Fruit fly (Drosophila melanogaster) whole organism, pupa: ENCODE results near the gene ATPsyngamma.

Experiments used
- CG10348 ChIP-seq: fragments of 200-800 bp; sonication (Bioruptor generic); IDR thresholded peaks from 2 replicates; pipeline ENCODE4 v1.3.6; 2022; ENCODE audit warnings: missing biosample characterization, missing genetic modification characterization
- CG12605 ChIP-seq: fragments of 200-800 bp; sonication (Bioruptor generic); IDR thresholded peaks from 2 replicates; pipeline ENCODE4 v1.3.6; 2022; ENCODE audit warnings: missing biosample characterization, missing genetic modification characterization
- CG13204 ChIP-seq: fragments of 200-800 bp; sonication (Bioruptor generic); optimal IDR thresholded peaks from 2 replicates; lab custom pipeline; 2018; ENCODE audit warnings: missing biosample characterization, mild to moderate bottlenecking, missing genetic modification characterization, moderate library complexity
- CG15710 ChIP-seq: fragments of 200-800 bp; sonication (Bioruptor generic); optimal IDR thresholded peaks from 2 replicates; lab custom pipeline; 2018; ENCODE audit warnings: missing biosample characterization, mild to moderate bottlenecking, missing genetic modification characterization, moderate library complexity
- CG32121 ChIP-seq: fragments of 200-800 bp; sonication (Bioruptor generic); IDR thresholded peaks from 2 replicates; pipeline ENCODE4 v1.3.6; 2022; ENCODE audit warnings: missing biosample characterization, missing genetic modification characterization
- CG34367 ChIP-seq: fragments of 200-800 bp; sonication (Bioruptor generic); optimal IDR thresholded peaks from 2 replicates; lab custom pipeline; 2018; ENCODE audit warnings: missing biosample characterization, mild to moderate bottlenecking, missing genetic modification characterization
- CG9948 ChIP-seq: fragments of 200-800 bp; sonication (Bioruptor generic); optimal IDR thresholded peaks from 2 replicates; lab custom pipeline; 2018; ENCODE audit warnings: missing biosample characterization, mild to moderate bottlenecking, missing genetic modification characterization, moderate library complexity
- D1 ChIP-seq: fragments of 200-800 bp; sonication (Bioruptor generic); optimal IDR thresholded peaks from 2 replicates; lab custom pipeline; 2018; ENCODE audit warnings: missing biosample characterization, mild to moderate bottlenecking, missing genetic modification characterization, moderate library complexity
- EcR ChIP-seq: fragments of 200-800 bp; sonication (Bioruptor generic); optimal IDR thresholded peaks from 3 replicates; lab custom pipeline; 2019; ENCODE audit warnings: missing biosample characterization, missing genetic modification characterization, mild to moderate bottlenecking, moderate library complexity, missing genetic modification reagents
- Pif1A ChIP-seq: fragments of 200-800 bp; sonication (Bioruptor generic); optimal IDR thresholded peaks from 3 replicates; lab custom pipeline; 2016; ENCODE audit warnings: missing biosample characterization, missing genetic modification characterization
- Pif1B ChIP-seq: fragments of 200-800 bp; sonication (Bioruptor generic); optimal IDR thresholded peaks from 3 replicates; lab custom pipeline; 2016; ENCODE audit warnings: missing biosample characterization, missing genetic modification characterization
- fd96Ca ChIP-seq: fragments of 200-800 bp; sonication (Bioruptor generic); IDR thresholded peaks from 3 replicates; pipeline ENCODE4 v1.3.6; 2022; ENCODE audit warnings: missing biosample characterization, missing genetic modification characterization
- rn ChIP-seq: fragments of 200-800 bp; sonication (Bioruptor generic); IDR thresholded peaks from 2 replicates; pipeline ENCODE4 v1.3.6; 2022; ENCODE audit warnings: missing biosample characterization, missing genetic modification characterization

- no peak for TF ChIP-seq CG15710
- TF ChIP-seq CG10348 (GFP tag; lab: Robert Waterston, UW), result no peak
- peak; percentile 49 for TF ChIP-seq CG12605
- 0 out of 3 replicates have a peak, but pooled peaks have one; percentile 37 for TF ChIP-seq fd96Ca (GFP tag; lab: Robert Waterston, UW)
- TF ChIP-seq CG34367, result no peak
- no peak for TF ChIP-seq Pif1B
- TF ChIP-seq CG32121 (GFP tag; lab: Robert Waterston, UW), result no peak
- TF ChIP-seq CG9948 (tag; lab: Kevin White, UChicago), result no peak
- TF ChIP-seq CG13204, result no peak
- peak; percentile 83 for TF ChIP-seq EcR (GFP tag; lab: Kevin White, UChicago)
- TF ChIP-seq Pif1A (GFP tag; lab: Kevin White, UChicago), result no peak
- TF ChIP-seq D1 (tag; lab: Kevin White, UChicago), result no peak
- no peak for TF ChIP-seq rn (GFP tag; lab: Robert Waterston, UW)
Measured at dm6 chr3R:29771645-29772089, 22.7 kb upstream of the ATPsyngamma start.
